Fruit fly (Drosophila melanogaster) whole organism, embryonic: ENCODE measurements around the gene CG5618.

ENCODE experiments used
- Bgb ChIP-seq: fragments of 200-800 bp; sonication (Bioruptor generic); IDR thresholded peaks from 2 replicates; pipeline ENCODE4 v1.3.6; 2022; ENCODE audit warnings: missing biosample characterization, missing genetic modification characterization; ENCODE audit not compliant: partially characterized antibody
- C15 ChIP-seq: fragments of 200-800 bp; sonication (Bioruptor generic); IDR thresholded peaks from 3 replicates; pipeline ENCODE4 v1.3.6; 2022; ENCODE audit warnings: missing biosample characterization, missing genetic modification characterization
- CG10654 ChIP-seq: fragments of 200-800 bp; sonication (Bioruptor generic); optimal IDR thresholded peaks from 2 replicates; lab custom pipeline; 2016; ENCODE audit warnings: missing biosample characterization, missing genetic modification characterization
- CG14710 ChIP-seq: fragments of 200-800 bp; sonication (Bioruptor generic); optimal IDR thresholded peaks from 3 replicates; lab custom pipeline; 2019; ENCODE audit warnings: missing biosample characterization, mild to moderate bottlenecking, missing genetic modification characterization, moderate library complexity
- CG1647 ChIP-seq: fragments of 200-800 bp; sonication (Bioruptor generic); optimal IDR thresholded peaks from 3 replicates; lab custom pipeline; 2016; ENCODE audit warnings: missing biosample characterization, missing genetic modification characterization
- CG17328 ChIP-seq: fragments of 200-800 bp; sonication (Bioruptor generic); IDR thresholded peaks from 2 replicates; pipeline ENCODE4 v1.3.6; 2022; ENCODE audit warnings: missing biosample characterization, missing genetic modification characterization
- CG17359 ChIP-seq: fragments of 200-800 bp; sonication (Bioruptor generic); optimal IDR thresholded peaks from 3 replicates; lab custom pipeline; 2018; ENCODE audit warnings: missing biosample characterization, mild to moderate bottlenecking, missing genetic modification characterization, moderate library complexity
- CG17568 ChIP-seq: fragments of 200-800 bp; sonication (Bioruptor generic); optimal IDR thresholded peaks from 2 replicates; lab custom pipeline; 2018; ENCODE audit warnings: missing biosample characterization, mild to moderate bottlenecking, missing genetic modification characterization, moderate library complexity
- CG17802 ChIP-seq: fragments of 200-800 bp; sonication (Bioruptor generic); optimal IDR thresholded peaks from 2 replicates; lab custom pipeline; 2018; ENCODE audit warnings: missing biosample characterization, mild to moderate bottlenecking, missing genetic modification characterization, moderate library complexity
- CG18011 ChIP-seq: fragments of 200-800 bp; sonication (Bioruptor generic); optimal IDR thresholded peaks from 2 replicates; lab custom pipeline; 2017; ENCODE audit warnings: missing biosample characterization, missing genetic modification characterization, mild to moderate bottlenecking, moderate library complexity, missing genotype
- CG18476 ChIP-seq: fragments of 200-800 bp; sonication (Bioruptor generic); optimal IDR thresholded peaks from 2 replicates; lab custom pipeline; 2016; ENCODE audit warnings: missing biosample characterization, mild to moderate bottlenecking, missing genetic modification characterization
- CG2199 ChIP-seq: fragments of 200-800 bp; sonication (Bioruptor generic); IDR thresholded peaks from 3 replicates; pipeline ENCODE4 v1.3.6; 2022; ENCODE audit warnings: missing biosample characterization, missing genetic modification characterization
- CG2678 ChIP-seq: fragments of 200-800 bp; sonication (Bioruptor generic); optimal IDR thresholded peaks from 3 replicates; lab custom pipeline; 2019; ENCODE audit warnings: missing biosample characterization, mild to moderate bottlenecking, missing genetic modification characterization, moderate library complexity
- CG30403 ChIP-seq: fragments of 200-800 bp; sonication (Bioruptor generic); optimal IDR thresholded peaks from 3 replicates; lab custom pipeline; 2016; ENCODE audit warnings: missing biosample characterization, missing genetic modification characterization
- CG32772 ChIP-seq: fragments of 200-800 bp; sonication (Bioruptor generic); IDR thresholded peaks from 2 replicates; pipeline ENCODE4 v1.3.6; 2022; ENCODE audit warnings: missing biosample characterization, missing genetic modification characterization
- CG3407 ChIP-seq: fragments of 200-800 bp; sonication (Bioruptor generic); optimal IDR thresholded peaks from 2 replicates; lab custom pipeline; 2018; ENCODE audit warnings: missing biosample characterization, mild to moderate bottlenecking, missing genetic modification characterization
- CG34376 ChIP-seq: fragments of 200-800 bp; sonication (Bioruptor generic); optimal IDR thresholded peaks from 2 replicates; lab custom pipeline; 2018; ENCODE audit warnings: missing biosample characterization, mild to moderate bottlenecking, missing genetic modification characterization
- CG3726 ChIP-seq: fragments of 200-800 bp; sonication (Bioruptor generic); IDR thresholded peaks from 3 replicates; pipeline ENCODE4, ENCODE4 v1.3.6; 2022; ENCODE audit warnings: missing biosample characterization, missing genetic modification characterization
- CG42726 ChIP-seq: fragments of 200-800 bp; sonication (Bioruptor generic); IDR thresholded peaks from 2 replicates; pipeline ENCODE4 v1.3.6; 2022; ENCODE audit warnings: missing biosample characterization, missing genetic modification characterization; ENCODE audit not compliant: partially characterized antibody
- CG4404 ChIP-seq: fragments of 200-800 bp; sonication (Bioruptor generic); IDR thresholded peaks from 2 replicates; pipeline ENCODE4 v1.3.6; 2022; ENCODE audit warnings: missing biosample characterization, missing genetic modification characterization
- CG4424 ChIP-seq: fragments of 200-800 bp; sonication (Bioruptor generic); optimal IDR thresholded peaks from 3 replicates; lab custom pipeline; 2016; ENCODE audit warnings: missing biosample characterization, missing genetic modification characterization
- CG6765 ChIP-seq: fragments of 200-800 bp; sonication (Bioruptor generic); optimal IDR thresholded peaks from 3 replicates; lab custom pipeline; 2017; ENCODE audit warnings: missing biosample characterization, mild to moderate bottlenecking, missing genetic modification characterization
- CG7987 ChIP-seq: fragments of 200-800 bp; sonication (Bioruptor generic); optimal IDR thresholded peaks from 2 replicates; lab custom pipeline; 2018; ENCODE audit warnings: missing biosample characterization, mild to moderate bottlenecking, missing genetic modification characterization, moderate library complexity
- CG8281 ChIP-seq: fragments of 200-800 bp; sonication (Bioruptor generic); optimal IDR thresholded peaks from 2 replicates; lab custom pipeline; 2018; ENCODE audit warnings: missing biosample characterization, mild to moderate bottlenecking, missing genetic modification characterization, moderate library complexity
- CG8388 ChIP-seq: fragments of 200-800 bp; sonication (Bioruptor generic); optimal IDR thresholded peaks from 2 replicates; lab custom pipeline; 2019; ENCODE audit warnings: missing biosample characterization, mild to moderate bottlenecking, missing genetic modification characterization, moderate library complexity
- CG8478 ChIP-seq: fragments of >200 bp; optimal IDR thresholded peaks from 2 replicates; lab custom pipeline; 2018
- D19A ChIP-seq: fragments of 200-800 bp; optimal IDR thresholded peaks from 3 replicates; lab custom pipeline; 2019; ENCODE audit warnings: missing biosample characterization, mild to moderate bottlenecking, missing genetic modification characterization, moderate library complexity
- Drgx ChIP-seq: fragments of 200-800 bp; sonication (Bioruptor generic); IDR thresholded peaks from 2 replicates; pipeline ENCODE4 v1.3.6; 2022; ENCODE audit warnings: missing biosample characterization, missing genetic modification characterization
- Hr78 ChIP-seq, 2 experiments: fragments of 200-800 bp in 1 of 2; fragments of >200 bp in 1 of 2; sonication (Bioruptor generic) in 1 of 2; optimal IDR thresholded peaks; 2 replicates each; lab custom pipeline; 2017 to 2019; ENCODE audit warnings: missing biosample characterization in 2 of 2, missing genetic modification characterization in 2 of 2, mild to moderate bottlenecking in 1 of 2, moderate library complexity in 1 of 2
- MESR4 ChIP-seq: fragments of 200-800 bp; sonication (Bioruptor generic); optimal IDR thresholded peaks from 2 replicates; lab custom pipeline; 2018; ENCODE audit warnings: missing biosample characterization, mild to moderate bottlenecking, missing genetic modification characterization, moderate library complexity
- Nf-YC ChIP-seq: fragments of 200-800 bp; optimal IDR thresholded peaks from 3 replicates; lab custom pipeline; 2019; ENCODE audit warnings: missing biosample characterization, mild to moderate bottlenecking, missing genetic modification characterization, moderate library complexity
- Oaz ChIP-seq: fragments of 200-800 bp; sonication (Bioruptor generic); IDR thresholded peaks from 2 replicates; pipeline ENCODE4 v1.3.6; 2022; ENCODE audit warnings: missing biosample characterization, missing genetic modification characterization
- Six4 ChIP-seq: fragments of 200-800 bp; sonication (Bioruptor generic); optimal IDR thresholded peaks from 2 replicates; lab custom pipeline; 2016; ENCODE audit warnings: missing biosample characterization, missing genetic modification characterization
- Vsx1 ChIP-seq: fragments of 200-800 bp; sonication (Bioruptor generic); optimal IDR thresholded peaks from 2 replicates; lab custom pipeline; 2017; ENCODE audit warnings: missing biosample characterization, mild to moderate bottlenecking, missing genetic modification characterization, missing genetic modification reagents
- bab2 ChIP-seq: fragments of 200-800 bp; sonication (Bioruptor generic); optimal IDR thresholded peaks from 2 replicates; lab custom pipeline; 2016; ENCODE audit warnings: missing biosample characterization, missing genetic modification characterization
- caup ChIP-seq: fragments of 200-800 bp; sonication (Bioruptor generic); optimal IDR thresholded peaks from 3 replicates; lab custom pipeline; 2017; ENCODE audit warnings: missing biosample characterization, mild to moderate bottlenecking, missing genetic modification characterization, moderate library complexity; ENCODE audit not compliant: severe bottlenecking
- dmrt11E ChIP-seq: fragments of 200-800 bp; sonication (Bioruptor generic); optimal IDR thresholded peaks from 3 replicates; lab custom pipeline; 2018; ENCODE audit warnings: missing biosample characterization, mild to moderate bottlenecking, missing genetic modification characterization, moderate library complexity
- fd96Cb ChIP-seq: fragments of 200-800 bp; sonication (Bioruptor generic); optimal IDR thresholded peaks from 2 replicates; lab custom pipeline; 2018; ENCODE audit warnings: missing biosample characterization, mild to moderate bottlenecking, missing genetic modification characterization, moderate library complexity
- her ChIP-seq: fragments of 200-800 bp; sonication (Bioruptor generic); optimal IDR thresholded peaks from 2 replicates; lab custom pipeline; 2016; ENCODE audit warnings: missing biosample characterization, missing genetic modification characterization
- kni ChIP-seq: fragments of 200-800 bp; sonication (Bioruptor generic); optimal IDR thresholded peaks from 3 replicates; lab custom pipeline; 2017; ENCODE audit warnings: mild to moderate bottlenecking, missing biosample characterization, missing genetic modification reagents, missing genetic modification characterization
- lola ChIP-seq, 3 experiments: fragments of >200 bp in 2 of 3; fragments of 200-800 bp in 1 of 3; sonication (Bioruptor generic) in 1 of 3; optimal IDR thresholded peaks; 2 replicates each; lab custom pipeline; 2017 to 2019; ENCODE audit warnings: missing biosample characterization in 3 of 3, missing genetic modification characterization in 3 of 3, mild to moderate bottlenecking in 1 of 3, moderate library complexity in 1 of 3
- nau ChIP-seq: fragments of 200-800 bp; sonication (Bioruptor generic); optimal IDR thresholded peaks from 3 replicates; lab custom pipeline; 2017; ENCODE audit warnings: missing biosample characterization, mild to moderate bottlenecking, missing genetic modification characterization, missing genetic modification reagents
- scrt ChIP-seq: fragments of 200-800 bp; sonication (Bioruptor generic); optimal IDR thresholded peaks from 2 replicates; lab custom pipeline; 2018; ENCODE audit warnings: missing biosample characterization, mild to moderate bottlenecking, missing genetic modification characterization, moderate library complexity
- sisA ChIP-seq: fragments of 200-800 bp; sonication (Bioruptor generic); IDR thresholded peaks from 2 replicates; pipeline ENCODE4 v1.3.6; 2022; ENCODE audit warnings: missing biosample characterization, missing genetic modification characterization
- sob ChIP-seq: fragments of 200-800 bp; sonication (Bioruptor generic); IDR thresholded peaks from 2 replicates; pipeline ENCODE4 v1.3.6; 2022; ENCODE audit warnings: missing biosample characterization, missing genetic modification characterization
- sqz ChIP-seq: fragments of 200-800 bp; sonication (Bioruptor generic); optimal IDR thresholded peaks from 3 replicates; lab custom pipeline; 2018; ENCODE audit warnings: missing biosample characterization, mild to moderate bottlenecking, missing genetic modification characterization
- tap ChIP-seq: fragments of 200-800 bp; optimal IDR thresholded peaks from 3 replicates; lab custom pipeline; 2019; ENCODE audit warnings: missing biosample characterization, mild to moderate bottlenecking, missing genetic modification characterization, moderate library complexity
- wor ChIP-seq: fragments of 200-800 bp; sonication (Bioruptor generic); IDR thresholded peaks from 2 replicates; pipeline ENCODE4 v1.3.6; 2022; ENCODE audit warnings: missing biosample characterization, missing genetic modification characterization

The CG5618 gene

DNA sequence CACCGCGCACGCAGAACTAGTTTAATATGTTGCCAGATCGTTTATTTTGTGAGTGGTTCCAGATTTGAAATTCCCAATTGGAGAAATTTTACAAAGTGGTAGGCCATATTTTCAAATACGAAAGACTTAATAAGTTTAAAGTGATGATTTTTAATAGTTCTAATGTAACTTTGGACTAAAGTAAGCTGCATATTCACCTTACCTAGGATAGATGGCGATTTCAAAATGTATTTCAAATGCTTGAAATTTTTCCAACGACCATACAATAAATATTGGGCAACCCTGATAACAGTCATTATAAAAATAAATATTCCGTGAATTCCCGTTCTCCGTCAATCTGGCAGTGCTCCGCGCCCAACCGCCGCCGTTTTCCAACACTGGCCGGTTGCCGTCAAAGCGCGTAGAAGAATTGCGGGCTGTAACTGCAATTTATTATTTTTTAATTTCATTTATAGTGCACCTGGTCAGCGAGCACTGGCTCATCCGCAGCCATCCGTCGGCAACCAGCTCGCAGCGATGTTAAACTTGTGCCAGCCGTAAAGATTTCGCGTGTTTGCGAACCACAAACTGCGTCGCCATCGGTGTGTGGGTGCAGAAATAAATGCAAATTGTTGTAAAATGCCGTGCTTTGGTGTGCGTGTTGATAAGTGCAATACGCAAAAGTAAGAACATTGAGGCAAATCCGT, 22.8 kb downstream of the CG5618 start, which contains the start of the genes Ide and RhoBTB (continued):
- TF ChIP-seq CG17359 (tag; lab: Kevin White, UChicago), result peak; percentile 71
- TF ChIP-seq nau (GFP tag; lab: Kevin White, UChicago), result no peak
- TF ChIP-seq CG17802, result peak; percentile 25
- TF ChIP-seq CG18011 (GFP tag; lab: Kevin White, UChicago), result peak; percentile 63
- TF ChIP-seq sqz (GFP tag; lab: Kevin White, UChicago), result no peak
- peak; percentile 87 for TF ChIP-seq CG14710 (tag; lab: Kevin White, UChicago)
- TF ChIP-seq sob (GFP tag; lab: Robert Waterston, UW), result peak; percentile 81
- peak; percentile 10 for TF ChIP-seq MESR4 (GFP tag; lab: Kevin White, UChicago)
- peak; percentile 53 for TF ChIP-seq CG8388
- no peak for TF ChIP-seq CG42726 (GFP tag; lab: Robert Waterston, UW)
- TF ChIP-seq Hr78 (GFP tag; optimal IDR thresholded peaks at IDR 0.05; lab: Kevin White, UChicago), result no peak
- no peak for TF ChIP-seq D19A (tag; lab: Kevin White, UChicago)
- TF ChIP-seq CG1647, result peak; percentile 76
- TF ChIP-seq Six4 (GFP tag; lab: Kevin White, UChicago), result peak; percentile 60
- TF ChIP-seq Vsx1, result no peak
- peak; percentile 66 for TF ChIP-seq CG4424
- 0 out of 2 replicates have a peak, but pooled peaks have one; percentile 38 for TF ChIP-seq CG17328 (GFP tag; lab: Robert Waterston, UW)
- peak; percentile 10 for TF ChIP-seq CG8478 (lab: Kevin White, UChicago)
- TF ChIP-seq CG4404 (GFP tag; lab: Robert Waterston, UW), result peak; percentile 75
- no peak for TF ChIP-seq CG6765 (GFP tag; lab: Kevin White, UChicago)
- peak; percentile 89 for TF ChIP-seq bab2 (GFP tag; lab: Kevin White, UChicago)
- TF ChIP-seq tap (tag; lab: Kevin White, UChicago), result no peak
- no peak for TF ChIP-seq scrt (GFP tag; lab: Kevin White, UChicago)
- TF ChIP-seq Drgx (GFP tag; lab: Robert Waterston, UW), result peak; percentile 50; the same call in 1 of the 2 replicates
- peak; percentile 87 for TF ChIP-seq CG2678 (tag; lab: Kevin White, UChicago)
- TF ChIP-seq CG34376 (GFP tag; lab: Kevin White, UChicago), result peak; percentile 59
- peak in 1 of 3 experiments; percentile 79 for TF ChIP-seq lola (GFP tag; optimal IDR thresholded peaks at IDR 0.05; lab: Kevin White, UChicago)
- TF ChIP-seq Nf-YC, result no peak
- peak; percentile 56 for TF ChIP-seq Oaz (GFP tag; lab: Robert Waterston, UW)
- peak; percentile 81 for TF ChIP-seq CG10654
- peak; percentile 49 for TF ChIP-seq CG18476 (GFP tag; lab: Kevin White, UChicago)
- TF ChIP-seq CG32772 (GFP tag; lab: Robert Waterston, UW), result peak; percentile 67
- TF ChIP-seq wor (GFP tag; lab: Robert Waterston, UW), result no peak; the same call in 1 of the 2 replicates
- peak; percentile 21 for TF ChIP-seq CG7987 (GFP tag; lab: Kevin White, UChicago)
- peak; percentile 59 for TF ChIP-seq caup (GFP tag; lab: Kevin White, UChicago)
- TF ChIP-seq CG8281, result peak; percentile 60
- TF ChIP-seq dmrt11E, result peak; percentile 66
- TF ChIP-seq CG2199, result no peak
- TF ChIP-seq CG3407 (GFP tag; lab: Kevin White, UChicago), result peak; percentile 25
- TF ChIP-seq C15 (GFP tag; lab: Robert Waterston, UW), result peak; percentile 60; the same call in 1 of the 3 replicates
- TF ChIP-seq CG3726, result no peak
- no peak for TF ChIP-seq CG17568
- peak; percentile 72 for TF ChIP-seq fd96Cb (tag; lab: Kevin White, UChicago)
- peak; percentile 84 for TF ChIP-seq sisA (GFP tag; lab: Robert Waterston, UW)
- peak; percentile 93 for TF ChIP-seq CG30403 (GFP tag; lab: Kevin White, UChicago)
- TF ChIP-seq kni (GFP tag; lab: Kevin White, UChicago), result peak; percentile 68
- peak; percentile 53 for TF ChIP-seq her (GFP tag; lab: Kevin White, UChicago)
- peak; percentile 34; the same call in 1 of the 2 replicates for TF ChIP-seq Bgb (GFP tag; lab: Robert Waterston, UW)
